Fruit fly (Drosophila melanogaster) S2 (cell line): ENCODE measurements around the gene CG14770.

Experiments used
- CG8478 ChIP-seq: fragments of >200 bp; optimal IDR thresholded peaks from 2 replicates; lab custom pipeline; 2018
- CTCF ChIP-seq, 2 experiments: fragments of >200 bp; optimal IDR thresholded peaks; 2 replicates each; lab custom pipeline; 2018

DNA sequence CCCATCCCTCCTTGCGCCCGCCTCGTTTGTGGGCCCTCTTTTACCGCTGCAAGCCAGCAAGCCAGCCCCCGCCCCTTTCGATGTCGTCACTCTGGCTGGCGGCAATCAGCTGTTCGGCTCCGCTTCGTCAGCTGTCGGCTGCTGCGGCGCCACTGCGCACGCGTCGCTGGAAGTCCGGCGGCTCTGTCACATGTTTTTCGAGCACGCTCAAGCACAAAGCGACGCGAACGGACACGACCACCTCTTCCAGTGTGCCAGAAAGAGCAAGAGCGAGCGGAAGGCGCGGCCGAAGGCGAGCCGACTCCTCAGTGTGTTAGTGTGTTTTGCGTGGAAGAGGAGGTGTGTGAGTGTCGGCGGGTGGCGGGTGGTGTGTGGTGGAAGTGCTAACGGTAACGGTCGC is 39.9 kb downstream of the CG14770 start, which contains the start of gene futsch:
- TF ChIP-seq CG8478 (lab: Kevin White, UChicago) (no peak), CTCF (optimal IDR thresholded peaks at IDR 0.05; lab: Kevin White, UChicago) (no peak)
